Worm (Caenorhabditis elegans): Measurements from ENCODE around the gene D2023.4.

Gene D2023.4

DNA sequence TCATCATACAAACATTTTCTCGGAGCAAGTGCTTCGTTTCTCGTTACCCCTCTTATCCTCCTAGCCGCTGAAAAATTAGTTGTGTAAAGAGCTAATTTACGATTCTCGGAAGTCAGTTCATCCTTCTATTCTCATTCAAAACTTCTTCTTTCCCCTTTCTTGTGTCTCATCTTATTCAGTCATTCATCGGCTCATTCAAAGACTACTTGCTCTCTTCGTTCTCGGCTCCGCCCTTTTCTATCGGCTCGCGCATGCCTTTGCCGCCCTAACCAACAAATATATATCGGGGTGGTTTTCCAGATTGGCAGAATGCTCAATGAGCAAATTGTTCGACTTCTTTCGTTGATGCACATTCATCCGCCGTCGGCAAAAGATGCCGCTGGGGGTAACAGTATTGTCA is 34.8 kb upstream of the D2023.4 start, which contains the start of gene R13H4.5:
TSS of gene R13H4.5 (plus strand) at position 301 of the 400 bp plus-strand sequence.
- TF ChIP-seq crh-2 (tag; optimal IDR thresholded peaks at IDR 0.05) (no peak), Y55F3AM.14 (GFP tag; optimal IDR thresholded peaks at IDR 0.05) (no peak), mab-5 (tag; optimal IDR thresholded peaks at IDR 0.05) (no peak), mdl-1 (tag; optimal IDR thresholded peaks at IDR 0.05) (no peak), blmp-1 (tag; optimal IDR thresholded peaks at IDR 0.05; ENCODE audit: insufficient read depth) (no peak), unc-55 (GFP tag; optimal IDR thresholded peaks at IDR 0.05) (peak; percentile 19), skn-1 (tag; optimal IDR thresholded peaks at IDR 0.05) (no peak), C34F6.9 (tag; optimal IDR thresholded peaks at IDR 0.05) (no peak), nhr-11 (tag; optimal IDR thresholded peaks at IDR 0.05) (no peak), lin-13 (GFP tag; optimal IDR thresholded peaks at IDR 0.05) (no peak), unc-62 (GFP tag; optimal IDR thresholded peaks at IDR 0.05) (no peak), ama-1 (optimal IDR thresholded peaks at IDR 0.05) (no peak), ztf-1 (GFP tag; conservative IDR thresholded peaks at IDR 0.05) (0 out of 2 replicates have a peak, but pooled peaks have one; percentile 35), mbf-1 (tag; optimal IDR thresholded peaks at IDR 0.05) (no peak), peb-1 (tag; optimal IDR thresholded peaks at IDR 0.05) (no peak), nhr-25 (tag; optimal IDR thresholded peaks at IDR 0.05) (no peak)

DNA sequence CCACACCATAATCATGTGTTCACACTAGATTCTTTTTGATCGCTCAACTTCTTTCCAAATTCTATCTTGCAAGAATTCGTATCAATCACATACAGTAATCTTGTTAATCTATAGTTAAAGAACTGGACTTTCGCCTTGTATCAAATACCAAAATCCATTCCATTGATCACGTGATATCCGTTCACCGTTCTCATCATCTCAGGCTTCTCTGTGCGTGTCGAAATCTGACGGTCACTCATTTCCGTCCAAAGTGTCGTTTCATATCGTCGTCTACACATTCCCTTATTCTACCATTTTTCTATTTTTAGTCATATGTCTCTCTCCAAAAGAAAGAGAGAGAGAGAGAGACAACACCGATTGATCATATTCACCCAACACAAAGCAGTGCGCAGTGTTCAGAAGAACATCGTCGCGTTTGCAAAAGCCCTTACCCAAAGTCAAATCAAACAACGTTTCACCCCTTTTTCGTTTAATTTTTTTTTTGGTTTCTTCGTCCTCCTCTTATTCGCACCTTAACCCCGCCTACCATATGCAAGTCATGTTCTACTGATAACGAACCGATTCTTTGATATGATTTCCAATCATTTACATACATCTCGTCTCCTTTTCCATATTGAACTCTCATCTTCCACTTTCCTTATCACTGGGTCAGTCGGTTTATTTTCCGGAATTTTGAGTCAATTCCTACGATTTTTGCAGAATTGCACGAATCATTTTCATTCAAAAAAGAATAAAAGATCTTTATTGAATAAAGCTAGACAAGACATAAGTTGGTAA is 33.7 kb upstream of the D2023.4 start:
- TF ChIP-seq F13H6.1 (tag; optimal IDR thresholded peaks at IDR 0.05) (peak; percentile 57), unc-62 (GFP tag; optimal IDR thresholded peaks at IDR 0.05) (no peak), unc-39 (tag; optimal IDR thresholded peaks at IDR 0.05) (no peak), sma-9 (GFP tag; optimal IDR thresholded peaks at IDR 0.05) (peak; percentile 91), sma-9 (tag; optimal IDR thresholded peaks at IDR 0.05) (no peak), peb-1 (tag; optimal IDR thresholded peaks at IDR 0.05) (no peak), nhr-25 (tag; optimal IDR thresholded peaks at IDR 0.05) (peak; percentile 90), C34F6.9 (tag; optimal IDR thresholded peaks at IDR 0.05) (no peak), crh-2 (tag; optimal IDR thresholded peaks at IDR 0.05) (no peak), ztf-11 (tag; optimal IDR thresholded peaks at IDR 0.05) (no peak), ztf-4 (tag; optimal IDR thresholded peaks at IDR 0.05) (no peak), lin-11 (tag; optimal IDR thresholded peaks at IDR 0.05) (no peak), zag-1 (tag; optimal IDR thresholded peaks at IDR 0.05) (no peak), nhr-237 (tag; optimal IDR thresholded peaks at IDR 0.05) (no peak), blmp-1 (tag; optimal IDR thresholded peaks at IDR 0.05; ENCODE audit: insufficient read depth) (peak; percentile 87), nhr-21 (tag; optimal IDR thresholded peaks at IDR 0.05) (peak; percentile 94), ztf-1 (GFP tag; conservative IDR thresholded peaks at IDR 0.05) (no peak), fos-1 (tag; optimal IDR thresholded peaks at IDR 0.05) (peak; percentile 96), mbf-1 (tag; optimal IDR thresholded peaks at IDR 0.05) (no peak), nhr-10 (tag; optimal IDR thresholded peaks at IDR 0.05) (no peak), snpc-4 (tag; optimal IDR thresholded peaks at IDR 0.05) (no peak), lsy-2 (tag; optimal IDR thresholded peaks at IDR 0.05) (peak in 1 of 2 experiments; percentile 48), nhr-11 (tag; optimal IDR thresholded peaks at IDR 0.05) (no peak), elt-1 (tag; optimal IDR thresholded peaks at IDR 0.05) (no peak), skn-1 (tag; optimal IDR thresholded peaks at IDR 0.05) (no peak), nhr-77 (tag; optimal IDR thresholded peaks at IDR 0.05) (no peak), ama-1 (optimal IDR thresholded peaks at IDR 0.05) (no peak), gmeb-1 (tag; optimal IDR thresholded peaks at IDR 0.05) (no peak), egl-27 (tag; optimal IDR thresholded peaks at IDR 0.05) (peak; percentile 69), sem-4 (tag; optimal IDR thresholded peaks at IDR 0.05) (no peak), dmd-4 (tag; optimal IDR thresholded peaks at IDR 0.05) (no peak), lin-13 (GFP tag; optimal IDR thresholded peaks at IDR 0.05) (no peak), lin-39 (tag; optimal IDR thresholded peaks at IDR 0.05) (no peak), nhr-129 (tag; optimal IDR thresholded peaks at IDR 0.05) (no peak), aly-2 (tag; optimal IDR thresholded peaks at IDR 0.05) (no peak), mdl-1 (tag; optimal IDR thresholded peaks at IDR 0.05) (peak; percentile 52 to 84), nhr-23 (tag; optimal IDR thresholded peaks at IDR 0.05) (no peak), sma-3 (GFP tag; optimal IDR thresholded peaks at IDR 0.05) (peak; percentile 79), nhr-6 (tag; optimal IDR thresholded peaks at IDR 0.05) (no peak), mab-5 (tag; optimal IDR thresholded peaks at IDR 0.05) (no peak), Y55F3AM.14 (GFP tag; optimal IDR thresholded peaks at IDR 0.05) (no peak), R02D3.7 (tag; optimal IDR thresholded peaks at IDR 0.05) (no peak), alr-1 (tag; optimal IDR thresholded peaks at IDR 0.05) (no peak), ceh-16 (tag; optimal IDR thresholded peaks at IDR 0.05) (no peak), nhr-12 (tag; optimal IDR thresholded peaks at IDR 0.05) (no peak), ZK546.5 (tag; optimal IDR thresholded peaks at IDR 0.05) (no peak), unc-55 (GFP tag; optimal IDR thresholded peaks at IDR 0.05) (no peak), elt-3 (tag; optimal IDR thresholded peaks at IDR 0.05) (no peak), ceh-82 (tag; optimal IDR thresholded peaks at IDR 0.05) (no peak)
